Worm (Caenorhabditis elegans): Measurements from ENCODE around the gene T21B6.3.

DNA sequence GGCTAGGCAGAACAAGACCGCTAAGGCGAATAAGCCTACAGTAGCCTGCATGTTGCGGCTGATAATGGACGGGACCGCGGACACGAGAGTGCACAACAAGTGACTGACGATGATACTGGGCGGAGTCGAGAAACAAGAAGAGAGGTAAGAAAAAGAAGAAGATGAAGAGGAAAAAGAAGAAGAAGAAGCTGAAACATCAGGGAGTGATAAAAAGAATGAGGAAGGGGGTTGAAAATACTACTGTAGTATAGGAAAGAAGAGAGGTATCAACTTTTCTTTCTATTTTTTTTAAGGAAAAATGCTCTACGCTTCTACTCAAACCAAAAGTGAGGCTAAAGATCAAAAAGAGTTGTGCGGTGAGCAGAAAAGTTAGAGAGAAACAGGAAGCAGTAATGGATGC, at the start of gene T21B6.3:
- TF ChIP-seq lin-13 (GFP tag; optimal IDR thresholded peaks at IDR 0.05) (no peak), nhr-21 (tag; optimal IDR thresholded peaks at IDR 0.05) (no peak), nhr-11 (tag; optimal IDR thresholded peaks at IDR 0.05) (no peak), crh-2 (tag; optimal IDR thresholded peaks at IDR 0.05) (no peak), nhr-12 (tag; optimal IDR thresholded peaks at IDR 0.05) (no peak), unc-62 (GFP tag; optimal IDR thresholded peaks at IDR 0.05) (no peak), R02D3.7 (tag; optimal IDR thresholded peaks at IDR 0.05) (no peak), mdl-1 (tag; optimal IDR thresholded peaks at IDR 0.05) (no peak), nhr-6 (tag; optimal IDR thresholded peaks at IDR 0.05) (no peak), ztf-11 (tag; optimal IDR thresholded peaks at IDR 0.05) (no peak), ceh-82 (tag; optimal IDR thresholded peaks at IDR 0.05) (no peak), fos-1 (tag; optimal IDR thresholded peaks at IDR 0.05) (no peak)

Data from whole organism, L2 larva.